Fruit fly (Drosophila melanogaster): ENCODE measurements around the gene Ddc.

dm6 chr2L:19106235-19106634 is 13.9 kb downstream of the Ddc start:
- TF ChIP-seq CG8478 (optimal IDR thresholded peaks at IDR 0.05), result no peak
- TF ChIP-seq CTCF (optimal IDR thresholded peaks at IDR 0.05), result no peak
